Worm (Caenorhabditis elegans): ENCODE data around the gene F13D12.10.

Gene F13D12.10

ce11 chrII:11710771-11711170 lies 2.8 kb upstream of the F13D12.10 start:
- no peak for TF ChIP-seq unc-62 (GFP tag; optimal IDR thresholded peaks at IDR 0.05)

DNA sequence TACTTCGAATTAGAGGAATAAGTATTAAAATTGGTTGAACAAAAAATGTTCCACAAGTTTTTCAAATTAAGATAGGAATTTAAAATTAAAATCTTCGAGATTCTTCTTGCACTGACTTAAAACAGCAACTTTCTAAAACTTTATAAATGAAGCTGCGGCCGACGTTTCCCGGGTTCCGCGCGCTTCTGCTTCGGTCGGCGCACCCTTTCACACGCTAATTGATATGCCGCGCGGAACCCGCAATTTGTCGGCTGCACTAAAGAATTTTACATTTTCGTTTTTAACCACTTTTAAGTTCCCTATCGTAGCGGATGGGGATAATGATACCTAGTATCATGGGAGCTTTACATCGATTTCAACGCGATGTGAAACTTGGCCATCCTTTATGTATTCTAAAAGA lies 1.1 kb downstream of the F13D12.10 start:
- TF ChIP-seq unc-62 (GFP tag; optimal IDR thresholded peaks at IDR 0.05): no peak

DNA sequence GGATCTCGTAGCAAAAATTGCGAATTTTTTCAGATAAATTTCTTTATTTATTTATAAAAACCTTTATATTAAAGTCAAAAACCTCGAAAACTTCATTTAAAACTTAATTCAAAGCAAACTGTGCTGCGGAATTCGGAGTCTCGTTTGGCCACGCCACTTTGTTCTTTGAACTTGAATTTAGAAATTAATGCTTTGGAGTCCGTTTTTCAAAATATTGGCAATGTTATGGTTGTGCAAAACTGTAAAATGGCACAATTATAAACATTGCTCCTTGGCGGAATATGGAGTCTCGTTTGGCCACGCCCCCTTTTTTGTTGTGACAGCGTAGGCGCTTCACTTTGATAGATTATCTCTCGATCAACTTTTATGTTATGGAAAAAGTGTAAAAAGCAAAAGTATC lies 5.9 kb downstream of the F13D12.10 start:
- no peak for TF ChIP-seq unc-62 (GFP tag; optimal IDR thresholded peaks at IDR 0.05)

- TF ChIP-seq unc-62 (GFP tag; optimal IDR thresholded peaks at IDR 0.05): no peak
These were observed 6.5 kb downstream of the F13D12.10 start, which contains the start of gene F13D12.3 for ce11 chrII:11720102-11720501. TSS of gene F13D12.3 (plus strand) at chrII:11720402.

ce11 chrII:11720819-11721218 lies 7.2 kb downstream of the F13D12.10 start:
- TF ChIP-seq unc-62 (GFP tag; optimal IDR thresholded peaks at IDR 0.05): no peak

DNA sequence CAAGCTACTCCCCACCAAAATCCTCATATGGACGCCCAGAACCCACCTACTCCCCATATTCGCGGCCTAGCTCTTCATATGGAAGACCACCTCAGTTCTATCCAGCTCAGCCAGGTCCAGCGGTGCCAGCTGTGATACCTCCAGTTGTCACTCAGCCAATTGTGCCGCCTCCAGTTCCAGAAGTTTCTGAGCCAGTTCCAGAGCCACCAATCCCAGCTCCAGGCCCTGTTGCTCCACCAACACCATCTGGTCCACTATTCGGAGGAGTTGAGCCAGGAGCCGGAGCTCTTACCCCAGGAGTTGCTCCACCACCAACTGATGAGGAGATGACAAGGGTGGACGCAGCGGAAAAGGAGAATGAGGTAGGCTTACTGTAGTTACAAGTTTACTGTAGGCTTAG lies 8.0 kb downstream of the F13D12.10 start:
- TF ChIP-seq unc-62 (GFP tag; optimal IDR thresholded peaks at IDR 0.05): no peak

DNA sequence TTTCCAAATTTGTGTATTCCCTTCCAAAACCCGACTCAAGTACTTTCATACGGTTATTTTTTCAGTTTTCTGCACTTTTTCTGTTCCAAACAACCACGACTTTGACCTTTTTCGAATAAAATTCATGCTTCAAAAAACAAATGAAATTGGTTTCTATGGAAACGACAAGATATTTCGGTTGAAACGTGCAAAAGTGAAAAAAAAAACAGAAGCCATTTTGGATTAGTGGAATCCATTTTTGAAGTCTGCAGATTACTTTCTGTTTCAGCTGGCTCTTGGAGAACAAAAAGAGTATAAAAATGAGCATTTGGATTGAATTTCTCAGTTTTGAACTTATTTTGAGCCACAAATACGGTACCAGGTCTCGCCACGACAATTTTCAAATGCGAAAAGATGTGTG lies 8.6 kb downstream of the F13D12.10 start:
- no peak for TF ChIP-seq unc-62 (GFP tag; optimal IDR thresholded peaks at IDR 0.05)

- no peak for TF ChIP-seq unc-62 (GFP tag; optimal IDR thresholded peaks at IDR 0.05)
These were observed 10.3 kb downstream of the F13D12.10 start, which contains the start of gene ldh-1 for ce11 chrII:11723904-11724303. TSS of gene ldh-1 (plus strand) at chrII:11724204.

ce11 chrII:11724362-11724761 lies 10.8 kb downstream of the F13D12.10 start:
- no peak for TF ChIP-seq unc-62 (GFP tag; optimal IDR thresholded peaks at IDR 0.05)

DNA sequence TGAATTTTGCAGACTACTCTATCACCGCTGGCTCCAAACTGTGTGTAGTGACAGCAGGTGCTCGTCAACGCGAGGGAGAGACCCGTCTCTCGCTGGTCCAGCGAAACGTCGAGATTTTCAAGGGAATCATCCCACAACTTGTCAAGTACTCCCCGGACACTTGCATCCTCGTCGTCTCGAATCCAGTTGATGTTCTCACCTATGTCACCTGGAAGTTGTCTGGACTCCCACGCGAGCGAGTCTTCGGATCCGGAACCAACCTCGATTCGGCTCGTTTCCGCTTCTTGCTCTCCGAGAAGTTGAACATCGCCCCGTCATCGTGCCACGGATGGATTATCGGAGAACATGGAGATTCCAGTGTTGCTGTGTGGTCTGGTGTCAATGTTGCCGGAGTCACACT lies 12.0 kb downstream of the F13D12.10 start:
- TF ChIP-seq unc-62 (GFP tag; optimal IDR thresholded peaks at IDR 0.05): no peak

DNA sequence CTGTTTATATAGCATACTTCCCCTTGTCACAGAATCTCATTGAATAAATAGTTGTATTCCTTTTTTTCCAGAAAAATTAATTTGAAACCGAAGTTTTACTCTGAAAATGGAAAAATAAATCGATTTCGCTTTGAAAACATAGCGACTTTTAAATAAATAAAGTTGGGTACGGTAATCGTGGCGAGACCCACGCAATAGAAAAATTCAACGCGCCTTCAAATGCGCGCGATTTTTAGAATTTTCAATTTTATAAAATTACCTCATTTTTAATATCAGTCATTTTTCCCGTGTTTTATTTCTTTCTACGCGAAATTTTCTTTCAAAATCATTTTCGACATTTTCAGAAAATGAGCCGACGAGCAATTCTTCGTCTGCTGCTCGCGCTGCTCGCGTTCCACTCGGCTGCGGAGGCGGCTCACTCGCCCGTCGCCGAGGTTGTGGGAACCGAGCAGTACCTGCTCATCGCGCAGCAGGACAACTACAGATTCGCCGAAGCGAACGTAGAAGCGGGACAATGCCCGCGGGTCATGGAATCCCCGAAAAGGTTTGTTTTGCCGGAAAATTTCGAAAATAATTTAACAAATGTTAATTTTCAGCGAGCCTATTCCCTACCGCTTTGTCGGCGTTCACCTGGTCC lies 13.0 kb downstream of the F13D12.10 start, which contains the start of gene F13D12.5:
F13D12.5 (plus strand) TSS at position 345 of the 637 bp plus-strand sequence.
- TF ChIP-seq unc-62 (GFP tag; optimal IDR thresholded peaks at IDR 0.05): no peak

- TF ChIP-seq unc-62 (GFP tag; optimal IDR thresholded peaks at IDR 0.05): no peak
These were observed 13.8 kb downstream of the F13D12.10 start for ce11 chrII:11727438-11727837.

ce11 chrII:11728545-11729105 lies 15.0 kb downstream of the F13D12.10 start, which contains the start of gene alh-8:
TSS of gene alh-8 (plus strand) at chrII:11729055.
- no peak for TF ChIP-seq unc-62 (GFP tag; optimal IDR thresholded peaks at IDR 0.05)

ce11 chrII:11729757-11730535 lies 16.3 kb downstream of the F13D12.10 start:
- TF ChIP-seq unc-62 (GFP tag; optimal IDR thresholded peaks at IDR 0.05): no peak

ce11 chrII:11731174-11731724 lies 17.6 kb downstream of the F13D12.10 start:
- no peak for TF ChIP-seq unc-62 (GFP tag; optimal IDR thresholded peaks at IDR 0.05)

DNA sequence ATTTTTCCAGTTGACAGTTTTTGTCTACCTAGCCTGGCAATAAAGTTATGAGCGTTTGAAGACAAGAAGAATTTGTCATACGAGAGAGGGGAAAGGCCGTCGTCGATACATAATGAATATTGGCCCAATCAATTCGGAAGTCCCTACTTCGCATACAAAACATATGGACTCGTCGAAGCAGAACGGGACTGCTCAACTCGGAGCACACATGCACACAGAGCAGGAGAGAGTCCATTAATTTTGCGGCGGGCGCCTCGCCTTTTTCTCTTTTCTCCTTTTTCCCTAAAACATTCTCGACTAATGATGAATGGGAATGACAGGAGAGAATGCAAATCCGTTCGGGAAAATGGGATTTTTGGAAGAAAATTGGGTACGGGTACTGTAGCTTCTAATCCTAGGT lies 18.9 kb downstream of the F13D12.10 start, which contains the start of gene F13D12.8:
F13D12.8 (minus strand) TSS at position 82 of the 400 bp plus-strand sequence.
- TF ChIP-seq unc-62 (GFP tag; optimal IDR thresholded peaks at IDR 0.05): no peak
